Worm (Caenorhabditis elegans): ENCODE measurements around the gene C03B1.9.

ce11 chrX:6360077-6360476 lies 13.2 kb upstream of the C03B1.9 start:
- TF ChIP-seq fkh-10 (GFP tag; optimal IDR thresholded peaks at IDR 0.05) (no peak), ama-1 (optimal IDR thresholded peaks at IDR 0.05) (no peak), pag-3 (tag; optimal IDR thresholded peaks at IDR 0.05; ENCODE audit: borderline replicate concordance) (no peak), pha-4 (tag; optimal IDR thresholded peaks at IDR 0.05) (no peak), hlh-6 (tag; optimal IDR thresholded peaks at IDR 0.05) (no peak), unc-86 (tag; optimal IDR thresholded peaks at IDR 0.05) (no peak)

Measured in whole organism, late embryonic.